Worm (Caenorhabditis elegans) whole organism, L1 larva: ENCODE data around the gene C54D10.3.
A peak's percentile ranks its signal among the peaks of the same experiment; 100 is the strongest.

Experiments used
- C04F5.9 ChIP-seq: sonication (generic microtip); optimal IDR thresholded peaks from 2 replicates; lab custom pipeline; 2016; ENCODE audit warnings: missing genetic modification characterization, missing compliant biosample characterization
- C16A3.4 ChIP-seq: fragments of 150-350 bp; optimal IDR thresholded peaks from 2 replicates; lab custom pipeline; 2014; ENCODE audit warnings: missing biosample characterization, missing genetic modification characterization
- C34B4.2 ChIP-seq: sonication (generic microtip); optimal IDR thresholded peaks from 2 replicates; lab custom pipeline; 2017; ENCODE audit warnings: mild to moderate bottlenecking, missing genetic modification characterization, missing compliant biosample characterization
- Y116A8C.19 ChIP-seq: sonication (generic microtip); optimal IDR thresholded peaks from 2 replicates; lab custom pipeline; 2016; ENCODE audit warnings: missing compliant biosample characterization, missing genetic modification characterization, borderline replicate concordance
- alr-1 ChIP-seq: fragments of 200-800 bp; sonication (Bioruptor generic); optimal IDR thresholded peaks from 2 replicates; lab custom pipeline; 2018; ENCODE audit warnings: borderline replicate concordance, mild to moderate bottlenecking, missing genetic modification characterization, missing compliant biosample characterization
- aly-2 ChIP-seq: fragments of 150-350 bp; optimal IDR thresholded peaks from 2 replicates; lab custom pipeline; 2014; ENCODE audit warnings: missing biosample characterization, missing genetic modification characterization
- ama-1 ChIP-seq: fragments of 150-350 bp; optimal IDR thresholded peaks from 2 replicates; lab custom pipeline; 2014
- blmp-1 ChIP-seq: fragments of 150-350 bp; optimal IDR thresholded peaks from 2 replicates; lab custom pipeline; 2014; ENCODE audit warnings: missing biosample characterization, missing genetic modification characterization
- ceh-8 ChIP-seq: fragments of 200-800 bp; sonication (Bioruptor generic); optimal IDR thresholded peaks from 2 replicates; lab custom pipeline; 2018; ENCODE audit warnings: mild to moderate bottlenecking, missing genetic modification characterization, moderate library complexity, missing compliant biosample characterization
- ceh-82 ChIP-seq, 3 experiments: fragments of 150-350 bp in 1 of 3; sonication (generic microtip) in 2 of 3; optimal IDR thresholded peaks; 2 replicates each; lab custom pipeline; 2014 to 2017; ENCODE audit warnings: missing biosample characterization in 3 of 3, missing genetic modification characterization in 3 of 3
- dpl-1 ChIP-seq, 3 experiments: fragments of 150-350 bp in 2 of 3; sonication (generic microtip) in 1 of 3; optimal IDR thresholded peaks; 2 replicates each; lab custom pipeline; 2014 to 2017; ENCODE audit warnings: missing biosample characterization in 3 of 3, missing genetic modification characterization in 3 of 3, missing genetic modification reagents in 3 of 3
- dsc-1 ChIP-seq: sonication (generic microtip); optimal IDR thresholded peaks from 2 replicates; lab custom pipeline; 2016; ENCODE audit warnings: mild to moderate bottlenecking, missing genetic modification characterization, missing compliant biosample characterization
- efl-1 ChIP-seq, 4 experiments: fragments of 150-350 bp; optimal IDR thresholded peaks in 3 of 4; peaks in 1 of 4; 1 replicate in 1 of 4; 2 replicates in 3 of 4; lab custom pipeline; 2014; ENCODE audit warnings: missing biosample characterization in 2 of 4, missing genetic modification characterization in 2 of 4, missing genetic modification reagents in 2 of 4
- efl-3 ChIP-seq: fragments of 200-800 bp; sonication (Bioruptor generic); optimal IDR thresholded peaks from 2 replicates; lab custom pipeline; 2018; ENCODE audit warnings: mild to moderate bottlenecking, missing genetic modification characterization, missing compliant biosample characterization
- egl-13 ChIP-seq: sonication (generic microtip); optimal IDR thresholded peaks from 2 replicates; lab custom pipeline; 2016; ENCODE audit warnings: missing genotype, missing genetic modification reagents, missing genetic modification characterization, missing compliant biosample characterization
- elt-3 ChIP-seq, 6 experiments: fragments of 150-350 bp in 1 of 6; sonication (generic microtip); optimal IDR thresholded peaks; 2 replicates each; lab custom pipeline; 2017 to 2018; ENCODE audit warnings: missing biosample characterization in 6 of 6, missing genetic modification characterization in 6 of 6, inconsistent platforms in 1 of 6
- fkh-8 ChIP-seq: sonication (generic microtip); optimal IDR thresholded peaks from 2 replicates; lab custom pipeline; 2016; ENCODE audit warnings: mild to moderate bottlenecking, missing genetic modification characterization, missing compliant biosample characterization
- fos-1 ChIP-seq: fragments of 150-350 bp; optimal IDR thresholded peaks from 2 replicates; lab custom pipeline; 2014; ENCODE audit warnings: missing biosample characterization, missing genetic modification characterization
- grh-1 ChIP-seq: fragments of 200-800 bp; sonication (Bioruptor generic); IDR thresholded peaks from 2 replicates; pipeline ENCODE4 v1.3.6; 2022; ENCODE audit warnings: missing genetic modification reagents, missing genetic modification characterization, missing compliant biosample characterization
- hlh-17 ChIP-seq: fragments of 200-800 bp; sonication (Bioruptor generic); optimal IDR thresholded peaks from 2 replicates; lab custom pipeline; 2018; ENCODE audit warnings: missing genetic modification characterization, mild to moderate bottlenecking, missing compliant biosample characterization, moderate library complexity, borderline replicate concordance
- hpl-2 ChIP-seq: fragments of 150-350 bp; optimal IDR thresholded peaks from 2 replicates; lab custom pipeline; 2014; ENCODE audit warnings: missing biosample characterization, missing genetic modification reagents, missing genetic modification characterization
- isw-1 ChIP-seq: fragments of 200-800 bp; sonication (Bioruptor generic); IDR thresholded peaks from 2 replicates; pipeline ENCODE4 v1.3.6; 2022; ENCODE audit warnings: missing genetic modification characterization, missing compliant biosample characterization
- jun-1 ChIP-seq: fragments of 150-350 bp; optimal IDR thresholded peaks from 2 replicates; lab custom pipeline; 2014; ENCODE audit warnings: missing biosample characterization, missing genetic modification reagents, missing genetic modification characterization
- lin-15B ChIP-seq: fragments of 150-350 bp; sonication (generic microtip); optimal IDR thresholded peaks from 3 replicates; lab custom pipeline; 2014; ENCODE audit warnings: missing biosample characterization, missing genetic modification characterization
- lin-35 ChIP-seq, 2 experiments: fragments of 150-350 bp; optimal IDR thresholded peaks; 2 replicates each; lab custom pipeline; 2014; ENCODE audit warnings: missing biosample characterization in 2 of 2, missing genetic modification characterization in 2 of 2, missing genetic modification reagents in 2 of 2
- lin-39 ChIP-seq: fragments of 150-350 bp; optimal IDR thresholded peaks from 2 replicates; lab custom pipeline; 2014; ENCODE audit warnings: missing biosample characterization, missing genetic modification reagents, missing genetic modification characterization
- lir-3 ChIP-seq: sonication (generic microtip); optimal IDR thresholded peaks from 2 replicates; lab custom pipeline; 2016; ENCODE audit warnings: mild to moderate bottlenecking, missing genetic modification characterization, moderate library complexity, missing compliant biosample characterization; ENCODE audit not compliant: poor library complexity
- lsy-2 ChIP-seq, 2 experiments: fragments of 150-350 bp; optimal IDR thresholded peaks; 2 replicates each; lab custom pipeline; 2014; ENCODE audit warnings: missing biosample characterization in 2 of 2, missing genetic modification characterization in 2 of 2
- mab-9 ChIP-seq: fragments of 200-800 bp; sonication (Bioruptor generic); IDR thresholded peaks from 2 replicates; pipeline ENCODE4 v1.3.6; 2022; ENCODE audit warnings: missing genetic modification reagents, missing genetic modification characterization, missing compliant biosample characterization
- mef-2 ChIP-seq: fragments of 150-350 bp; optimal IDR thresholded peaks from 2 replicates; lab custom pipeline; 2014; ENCODE audit warnings: missing biosample characterization, missing genetic modification characterization
- mep-1 ChIP-seq: fragments of 150-350 bp; optimal IDR thresholded peaks from 2 replicates; lab custom pipeline; 2014; ENCODE audit warnings: missing biosample characterization, missing genetic modification characterization
- nhr-19 ChIP-seq: fragments of 200-800 bp; sonication (Bioruptor generic); conservative IDR thresholded peaks from 2 replicates; pipeline ENCODE4 v1.3.6; 2022; ENCODE audit warnings: missing genetic modification characterization, missing compliant biosample characterization
- nhr-47 ChIP-seq: sonication (generic microtip); optimal IDR thresholded peaks from 2 replicates; lab custom pipeline; 2016; ENCODE audit warnings: mild to moderate bottlenecking, missing genetic modification characterization, moderate library complexity, missing compliant biosample characterization
- nhr-71 ChIP-seq: sonication (generic microtip); optimal IDR thresholded peaks from 2 replicates; lab custom pipeline; 2016; ENCODE audit warnings: mild to moderate bottlenecking, missing genetic modification characterization, moderate library complexity, missing compliant biosample characterization
- nhr-77 ChIP-seq: fragments of 150-350 bp; optimal IDR thresholded peaks from 2 replicates; lab custom pipeline; 2014; ENCODE audit warnings: missing biosample characterization, missing genetic modification characterization
- nhr-84 ChIP-seq: sonication (generic microtip); optimal IDR thresholded peaks from 2 replicates; lab custom pipeline; 2017; ENCODE audit warnings: missing biosample characterization, missing genetic modification characterization
- nhr-85 ChIP-seq: sonication (generic microtip); peaks from one replicate; lab custom pipeline; 2016; ENCODE audit warnings: missing genetic modification characterization, inconsistent platforms, missing compliant biosample characterization
- pqm-1 ChIP-seq: sonication (generic microtip); optimal IDR thresholded peaks from 3 replicates; lab custom pipeline; 2017; ENCODE audit warnings: missing biosample characterization, missing genetic modification characterization
- snpc-4 ChIP-seq: fragments of 150-350 bp; optimal IDR thresholded peaks from 2 replicates; lab custom pipeline; 2014; ENCODE audit warnings: missing biosample characterization, missing genetic modification characterization
- snu-23 ChIP-seq: sonication (generic microtip); optimal IDR thresholded peaks from 2 replicates; lab custom pipeline; 2016; ENCODE audit warnings: missing genetic modification characterization, missing compliant biosample characterization
- sptf-1 ChIP-seq: fragments of 150-350 bp; optimal IDR thresholded peaks from 2 replicates; lab custom pipeline; 2014; ENCODE audit warnings: missing biosample characterization, missing genetic modification characterization
- swsn-7 ChIP-seq: sonication (generic microtip); optimal IDR thresholded peaks from 2 replicates; lab custom pipeline; 2016; ENCODE audit warnings: missing genetic modification characterization, missing compliant biosample characterization
- tlp-1 ChIP-seq: fragments of 150-350 bp; optimal IDR thresholded peaks from 2 replicates; lab custom pipeline; 2014; ENCODE audit warnings: missing biosample characterization, missing genetic modification characterization
- unc-130 ChIP-seq: fragments of 150-350 bp; optimal IDR thresholded peaks from 2 replicates; lab custom pipeline; 2017; ENCODE audit warnings: missing biosample characterization, missing genetic modification characterization, inconsistent platforms
- unc-62 ChIP-seq: fragments of 150-350 bp; optimal IDR thresholded peaks from 2 replicates; lab custom pipeline; 2014; ENCODE audit warnings: missing biosample characterization, missing genetic modification reagents, missing genetic modification characterization
- unc-86 ChIP-seq: sonication (generic microtip); optimal IDR thresholded peaks from 2 replicates; lab custom pipeline; 2016; ENCODE audit warnings: missing genetic modification characterization, missing compliant biosample characterization
- unc-98 ChIP-seq: fragments of 200-800 bp; sonication (Bioruptor generic); IDR thresholded peaks from 2 replicates; pipeline ENCODE4 v1.3.6; 2022; ENCODE audit warnings: missing genetic modification characterization, missing compliant biosample characterization
- vab-15 ChIP-seq: sonication (generic microtip); optimal IDR thresholded peaks from 2 replicates; lab custom pipeline; 2017; ENCODE audit warnings: missing genotype, mild to moderate bottlenecking, missing genetic modification characterization, missing compliant biosample characterization
- ztf-4 ChIP-seq: fragments of 150-350 bp; optimal IDR thresholded peaks from 2 replicates; lab custom pipeline; 2014; ENCODE audit warnings: missing biosample characterization, missing genetic modification characterization

C54D10.3 gene

DNA sequence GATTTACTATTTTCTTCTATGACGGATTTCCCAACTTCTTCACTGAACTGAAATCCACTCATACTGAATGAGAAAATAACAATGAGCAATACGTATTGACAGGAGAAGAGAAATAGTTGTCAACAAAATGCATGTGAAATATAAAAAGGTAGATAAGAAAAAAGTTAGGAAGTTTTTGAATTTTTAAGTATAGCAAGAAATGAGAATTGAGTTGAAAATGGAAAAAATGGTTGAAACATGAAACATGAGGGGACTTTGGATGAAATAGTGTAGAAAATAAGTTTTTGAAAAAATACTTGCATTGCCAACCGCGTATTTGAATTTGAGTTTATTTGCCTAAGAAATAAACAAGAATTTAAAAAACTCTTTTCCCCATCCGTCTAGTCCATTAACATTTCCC is 28.5 kb downstream of the C54D10.3 start, which contains the start of the genes pals-38 and C54D10.9:
Gene pals-38 (minus strand): TSS at position 101 of the 400 bp plus-strand sequence.
Gene C54D10.9 (plus strand): TSS at position 259 of the 400 bp plus-strand sequence.
- TF ChIP-seq lin-15B (no peak), efl-1 (optimal IDR thresholded peaks at IDR 0.05; lab: Kevin White, UChicago) (no peak), efl-1 (GFP tag; optimal IDR thresholded peaks at IDR 0.05 in 1 of 2; lab: Kevin White, UChicago) (peak in 1 of 2 experiments; percentile 79)

ce11 chrV:12449902-12450301 is 31.5 kb downstream of the C54D10.3 start, which contains the start of gene C54D10.10:
Gene C54D10.10, minus strand, starts transcription at chrV:12450002.
- no peak for TF ChIP-seq grh-1 (GFP tag; lab: Robert Waterston, UW)
- no peak for TF ChIP-seq C04F5.9 (tag; lab: Kevin White, UChicago)
- TF ChIP-seq vab-15 (tag; lab: Kevin White, UChicago), result no peak
- no peak for TF ChIP-seq snu-23 (GFP tag; lab: Kevin White, UChicago)
- TF ChIP-seq elt-3 (tag; optimal IDR thresholded peaks at IDR 0.05; lab: Kevin White, UChicago), result no peak
- no peak for TF ChIP-seq lin-39
- TF ChIP-seq C34B4.2 (tag; lab: Kevin White, UChicago), result no peak
- no peak for TF ChIP-seq egl-13 (tag; lab: Kevin White, UChicago)
- TF ChIP-seq fkh-8 (tag; lab: Kevin White, UChicago), result no peak
- no peak for TF ChIP-seq hpl-2 (GFP tag; lab: Kevin White, UChicago)
- TF ChIP-seq swsn-7, result no peak
- no peak for TF ChIP-seq unc-62 (GFP tag; lab: Kevin White, UChicago)
- no peak for TF ChIP-seq mab-9 (GFP tag; lab: Robert Waterston, UW)
- no peak for TF ChIP-seq nhr-19 (GFP tag; lab: Robert Waterston, UW)
- no peak for TF ChIP-seq nhr-85 (tag; lab: Kevin White, UChicago)
- no peak for TF ChIP-seq isw-1 (GFP tag; lab: Robert Waterston, UW)
- no peak for TF ChIP-seq jun-1 (tag; lab: Kevin White, UChicago)
- TF ChIP-seq pqm-1 (tag; lab: Kevin White, UChicago), result no peak
- no peak for TF ChIP-seq nhr-77 (tag; lab: Kevin White, UChicago)

DNA sequence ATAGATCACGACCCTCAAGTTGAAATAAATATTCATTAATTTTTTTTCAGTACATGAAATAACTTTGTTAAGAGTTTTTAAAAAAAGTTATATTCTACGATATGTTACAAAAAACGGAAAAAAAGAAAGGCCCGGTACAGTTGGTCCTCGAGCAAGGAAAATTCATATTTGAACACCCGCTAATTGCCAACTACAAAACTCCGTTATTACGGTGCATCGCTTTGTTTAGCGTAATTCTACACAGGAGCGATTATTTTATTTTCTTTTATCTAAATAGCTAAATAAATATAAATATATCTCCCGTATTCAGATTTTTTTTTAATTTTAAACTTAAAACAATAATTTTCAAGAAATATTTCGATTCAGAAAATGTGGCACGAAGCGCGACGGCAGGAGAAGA is 32.0 kb downstream of the C54D10.3 start, which contains the start of gene F28C1.1:
Gene F28C1.1 (plus strand): TSS at position 365 of the 400 bp plus-strand sequence.
- TF ChIP-seq nhr-77 (tag; lab: Kevin White, UChicago) (no peak), mep-1 (tag; lab: Kevin White, UChicago) (no peak), unc-130 (tag; lab: Kevin White, UChicago) (no peak), dsc-1 (no peak), fos-1 (tag; lab: Kevin White, UChicago) (no peak), ztf-4 (tag; lab: Kevin White, UChicago) (no peak), efl-3 (GFP tag; lab: Kevin White, UChicago) (no peak), blmp-1 (peak; percentile 29), nhr-19 (GFP tag; lab: Robert Waterston, UW) (no peak), lin-35 (GFP tag; optimal IDR thresholded peaks at IDR 0.05; lab: Kevin White, UChicago) (peak; percentile 86 to 95), alr-1 (tag; lab: Kevin White, UChicago) (no peak), ceh-8 (GFP tag; lab: Kevin White, UChicago) (no peak), dpl-1 (GFP tag; optimal IDR thresholded peaks at IDR 0.05; lab: Kevin White, UChicago) (peak; percentile 84 to 92 (median 88)), nhr-47 (peak; percentile 40), lsy-2 (tag; optimal IDR thresholded peaks at IDR 0.05; lab: Kevin White, UChicago) (peak in 1 of 2 experiments; percentile 70), unc-98 (no peak), nhr-85 (tag; lab: Kevin White, UChicago) (peak; percentile 23), lir-3 (tag; lab: Kevin White, UChicago) (no peak), fkh-8 (tag; lab: Kevin White, UChicago) (no peak), sptf-1 (tag; lab: Kevin White, UChicago) (no peak), Y116A8C.19 (no peak), mef-2 (no peak), unc-86 (tag; lab: Kevin White, UChicago) (no peak), tlp-1 (tag; lab: Kevin White, UChicago) (no peak), nhr-71 (tag; lab: Kevin White, UChicago) (no peak), C16A3.4 (tag; lab: Kevin White, UChicago) (peak; percentile 43), grh-1 (GFP tag; lab: Robert Waterston, UW) (no peak), ama-1 (lab: Kevin White, UChicago) (no peak), hlh-17 (GFP tag; lab: Kevin White, UChicago) (no peak), snpc-4 (tag; lab: Kevin White, UChicago) (no peak), pqm-1 (tag; lab: Kevin White, UChicago) (no peak), nhr-84 (tag; lab: Kevin White, UChicago) (no peak), aly-2 (no peak), ceh-82 (tag; optimal IDR thresholded peaks at IDR 0.05; lab: Kevin White, UChicago) (peak in 1 of 3 experiments; percentile 34)
